Fruit fly (Drosophila melanogaster) whole organism, embryonic: ENCODE data around the gene Hmbs.

Source experiments
- Antp ChIP-seq: fragments of 200-800 bp; sonication (Bioruptor generic); optimal IDR thresholded peaks from 3 replicates; lab custom pipeline; 2016; ENCODE audit warnings: missing biosample characterization, missing genetic modification characterization
- Atf-2 ChIP-seq: fragments of 200-800 bp; sonication (Bioruptor generic); optimal IDR thresholded peaks from 2 replicates; lab custom pipeline; 2016; ENCODE audit warnings: missing biosample characterization, missing genetic modification characterization
- B-H1 ChIP-seq: fragments of 200-800 bp; sonication (Bioruptor generic); IDR thresholded peaks from 3 replicates; pipeline ENCODE4 v1.3.6; 2022; ENCODE audit warnings: missing biosample characterization, missing genetic modification characterization
- CG10979 ChIP-seq: fragments of 200-800 bp; sonication (Bioruptor generic); optimal IDR thresholded peaks from 2 replicates; lab custom pipeline; 2018; ENCODE audit warnings: missing biosample characterization, mild to moderate bottlenecking, missing genetic modification characterization, moderate library complexity
- CG11085 ChIP-seq: fragments of 200-800 bp; sonication (Bioruptor generic); IDR thresholded peaks from 2 replicates; pipeline ENCODE4 v1.3.6; 2022; ENCODE audit warnings: missing biosample characterization, missing genetic modification characterization
- CG12219 ChIP-seq: fragments of 200-800 bp; sonication (Bioruptor generic); optimal IDR thresholded peaks from 3 replicates; lab custom pipeline; 2018; ENCODE audit warnings: missing biosample characterization, mild to moderate bottlenecking, missing genetic modification characterization
- CG12391 ChIP-seq: fragments of 200-800 bp; sonication (Bioruptor generic); optimal IDR thresholded peaks from 3 replicates; lab custom pipeline; 2018; ENCODE audit warnings: missing biosample characterization, mild to moderate bottlenecking, missing genetic modification characterization, moderate library complexity
- CG13775 ChIP-seq: fragments of 200-800 bp; sonication (Bioruptor generic); optimal IDR thresholded peaks from 3 replicates; lab custom pipeline; 2017; ENCODE audit warnings: missing biosample characterization, mild to moderate bottlenecking, missing genetic modification characterization
- CG14014 ChIP-seq: fragments of 200-800 bp; sonication (Bioruptor generic); IDR thresholded peaks from 2 replicates; pipeline ENCODE4 v1.3.6; 2022; ENCODE audit warnings: missing biosample characterization, missing genetic modification characterization
- CG17385 ChIP-seq: fragments of 200-800 bp; sonication (Bioruptor generic); optimal IDR thresholded peaks from 3 replicates; lab custom pipeline; 2018; ENCODE audit warnings: missing biosample characterization, mild to moderate bottlenecking, missing genetic modification characterization
- CG2678 ChIP-seq: fragments of 200-800 bp; sonication (Bioruptor generic); optimal IDR thresholded peaks from 3 replicates; lab custom pipeline; 2019; ENCODE audit warnings: missing biosample characterization, mild to moderate bottlenecking, missing genetic modification characterization, moderate library complexity
- CG5180 ChIP-seq: fragments of 200-800 bp; sonication (Bioruptor generic); optimal IDR thresholded peaks from 3 replicates; lab custom pipeline; 2017; ENCODE audit warnings: missing biosample characterization, missing genetic modification characterization, mild to moderate bottlenecking, moderate library complexity, missing genetic modification reagents
- CG5245 ChIP-seq: fragments of 200-800 bp; sonication (Bioruptor generic); optimal IDR thresholded peaks from 3 replicates; lab custom pipeline; 2016; ENCODE audit warnings: missing biosample characterization, missing genetic modification characterization
- CG6683 ChIP-seq: fragments of 200-800 bp; sonication (Bioruptor generic); optimal IDR thresholded peaks from 2 replicates; lab custom pipeline; 2017; ENCODE audit warnings: missing biosample characterization, mild to moderate bottlenecking, missing genetic modification characterization, missing genetic modification reagents
- CG6854 ChIP-seq: fragments of 200-800 bp; sonication (Bioruptor generic); optimal IDR thresholded peaks from 3 replicates; lab custom pipeline; 2017; ENCODE audit warnings: missing biosample characterization, mild to moderate bottlenecking, missing genetic modification characterization
- CG7271 ChIP-seq: fragments of 200-800 bp; sonication (Bioruptor generic); optimal IDR thresholded peaks from 2 replicates; lab custom pipeline; 2018; ENCODE audit warnings: missing biosample characterization, mild to moderate bottlenecking, missing genetic modification characterization, moderate library complexity
- CG7786 ChIP-seq: fragments of 200-800 bp; sonication (Bioruptor generic); optimal IDR thresholded peaks from 2 replicates; lab custom pipeline; 2016; ENCODE audit warnings: missing biosample characterization, missing genetic modification characterization
- CG9437 ChIP-seq: fragments of 200-800 bp; sonication (Bioruptor generic); optimal IDR thresholded peaks from 2 replicates; lab custom pipeline; 2018; ENCODE audit warnings: missing biosample characterization, mild to moderate bottlenecking, missing genetic modification characterization
- CkIIα-i1 ChIP-seq: fragments of 200-800 bp; sonication (Bioruptor generic); IDR thresholded peaks from 2 replicates; pipeline ENCODE4 v1.3.6; 2022; ENCODE audit warnings: missing biosample characterization, missing genetic modification characterization
- Dref ChIP-seq: fragments of 200-800 bp; sonication (Bioruptor generic); IDR thresholded peaks from 2 replicates; pipeline ENCODE4 v1.3.6; 2022; ENCODE audit warnings: missing biosample characterization, missing genetic modification characterization
- E2f2 ChIP-seq: fragments of 200-800 bp; sonication (Bioruptor generic); IDR thresholded peaks from 2 replicates; pipeline ENCODE4 v1.3.6; 2022; ENCODE audit warnings: missing biosample characterization, missing genetic modification characterization
- Elba2 ChIP-seq: fragments of 200-800 bp; sonication (Bioruptor generic); optimal IDR thresholded peaks from 3 replicates; lab custom pipeline; 2016; ENCODE audit warnings: missing biosample characterization, missing genetic modification characterization
- HLH3B ChIP-seq: fragments of 200-800 bp; sonication (Bioruptor generic); IDR thresholded peaks from 2 replicates; pipeline ENCODE4 v1.3.6; 2022; ENCODE audit warnings: missing biosample characterization, missing genetic modification characterization
- HLH4C ChIP-seq: fragments of 200-800 bp; sonication (Bioruptor generic); IDR thresholded peaks from 3 replicates; pipeline ENCODE4 v1.3.6; 2022; ENCODE audit warnings: missing biosample characterization, missing genetic modification characterization; ENCODE audit not compliant: partially characterized antibody
- HLH54F ChIP-seq: fragments of 200-800 bp; sonication (Bioruptor generic); optimal IDR thresholded peaks from 3 replicates; lab custom pipeline; 2016; ENCODE audit warnings: missing biosample characterization, missing genetic modification characterization
- Lim3 ChIP-seq: fragments of 200-800 bp; sonication (Bioruptor generic); IDR thresholded peaks from 2 replicates; pipeline ENCODE4 v1.3.6; 2022; ENCODE audit warnings: missing biosample characterization, missing genetic modification characterization
- Vsx1 ChIP-seq: fragments of 200-800 bp; sonication (Bioruptor generic); optimal IDR thresholded peaks from 2 replicates; lab custom pipeline; 2017; ENCODE audit warnings: missing biosample characterization, mild to moderate bottlenecking, missing genetic modification characterization, missing genetic modification reagents
- ato ChIP-seq: fragments of 200-800 bp; sonication (Bioruptor generic); IDR thresholded peaks from 2 replicates; pipeline ENCODE4 v1.3.6; 2022; ENCODE audit warnings: missing biosample characterization, missing genetic modification characterization; ENCODE audit not compliant: partially characterized antibody
- bigmax ChIP-seq: fragments of 200-800 bp; sonication (Bioruptor generic); optimal IDR thresholded peaks from 2 replicates; lab custom pipeline; 2018; ENCODE audit warnings: missing biosample characterization, mild to moderate bottlenecking, missing genetic modification characterization
- bsh ChIP-seq, 2 experiments: fragments of 200-800 bp; sonication (Bioruptor generic); optimal IDR thresholded peaks; 2 replicates each; lab custom pipeline; 2017 to 2018; ENCODE audit warnings: mild to moderate bottlenecking in 2 of 2, missing biosample characterization in 2 of 2, missing genetic modification characterization in 2 of 2, moderate library complexity in 1 of 2
- corto ChIP-seq: fragments of 200-800 bp; sonication (Bioruptor generic); optimal IDR thresholded peaks from 2 replicates; lab custom pipeline; 2016; ENCODE audit warnings: missing biosample characterization, mild to moderate bottlenecking, missing genetic modification characterization, moderate library complexity
- dmrt99B ChIP-seq: fragments of 200-800 bp; sonication (Bioruptor generic); optimal IDR thresholded peaks from 2 replicates; lab custom pipeline; 2018; ENCODE audit warnings: missing biosample characterization, mild to moderate bottlenecking, missing genetic modification characterization, moderate library complexity
- fu2 ChIP-seq: fragments of 200-800 bp; sonication (Bioruptor generic); optimal IDR thresholded peaks from 2 replicates; lab custom pipeline; 2016; ENCODE audit warnings: missing biosample characterization, missing genetic modification characterization
- her ChIP-seq: fragments of 200-800 bp; sonication (Bioruptor generic); optimal IDR thresholded peaks from 2 replicates; lab custom pipeline; 2016; ENCODE audit warnings: missing biosample characterization, missing genetic modification characterization
- ind ChIP-seq: fragments of 200-800 bp; sonication (Bioruptor generic); optimal IDR thresholded peaks from 3 replicates; lab custom pipeline; 2016; ENCODE audit warnings: missing biosample characterization, missing genetic modification characterization
- jumu ChIP-seq: fragments of 200-800 bp; sonication (Bioruptor generic); optimal IDR thresholded peaks from 3 replicates; lab custom pipeline; 2016; ENCODE audit warnings: missing biosample characterization, missing genetic modification characterization
- knrl ChIP-seq: fragments of 200-800 bp; sonication (Bioruptor generic); IDR thresholded peaks from 3 replicates; pipeline ENCODE4 v1.3.6; 2022; ENCODE audit warnings: missing biosample characterization, missing genetic modification characterization; ENCODE audit not compliant: partially characterized antibody
- lov ChIP-seq, 2 experiments: fragments of 200-800 bp in 1 of 2; fragments of >200 bp in 1 of 2; sonication (Bioruptor generic) in 1 of 2; IDR thresholded peaks in 1 of 2; optimal IDR thresholded peaks in 1 of 2; 2 replicates in 1 of 2; 3 replicates in 1 of 2; pipeline versions ENCODE4 v1.3.6 to Lab custom; 2017 to 2022; ENCODE audit warnings: missing biosample characterization in 1 of 2, missing genetic modification characterization in 1 of 2
- mam ChIP-seq: fragments of 200-800 bp; sonication (Bioruptor generic); optimal IDR thresholded peaks from 3 replicates; lab custom pipeline; 2016; ENCODE audit warnings: missing biosample characterization, missing genetic modification characterization
- nau ChIP-seq: fragments of 200-800 bp; sonication (Bioruptor generic); optimal IDR thresholded peaks from 3 replicates; lab custom pipeline; 2017; ENCODE audit warnings: missing biosample characterization, mild to moderate bottlenecking, missing genetic modification characterization, missing genetic modification reagents
- pb ChIP-seq: fragments of 200-800 bp; sonication (Bioruptor generic); optimal IDR thresholded peaks from 3 replicates; lab custom pipeline; 2016; ENCODE audit warnings: missing biosample characterization, missing genetic modification characterization
- slbo ChIP-seq: fragments of 200-800 bp; sonication (Bioruptor generic); IDR thresholded peaks from 2 replicates; pipeline ENCODE4 v1.3.6; 2022; ENCODE audit warnings: missing biosample characterization, missing genetic modification characterization
- slou ChIP-seq: fragments of 200-800 bp; sonication (Bioruptor generic); optimal IDR thresholded peaks from 3 replicates; lab custom pipeline; 2016; ENCODE audit warnings: missing biosample characterization, missing genetic modification characterization
- sqz ChIP-seq: fragments of 200-800 bp; sonication (Bioruptor generic); optimal IDR thresholded peaks from 3 replicates; lab custom pipeline; 2018; ENCODE audit warnings: missing biosample characterization, mild to moderate bottlenecking, missing genetic modification characterization
- tna ChIP-seq: fragments of 200-800 bp; sonication (Bioruptor generic); IDR thresholded peaks from 2 replicates; pipeline ENCODE4 v1.3.6; 2022; ENCODE audit warnings: missing biosample characterization, missing genetic modification characterization; ENCODE audit not compliant: partially characterized antibody
- tup ChIP-seq: fragments of 200-800 bp; sonication (Bioruptor generic); optimal IDR thresholded peaks from 2 replicates; lab custom pipeline; 2016; ENCODE audit warnings: missing biosample characterization, mild to moderate bottlenecking, missing genetic modification characterization, moderate library complexity
- wek ChIP-seq: fragments of 200-800 bp; sonication (Bioruptor generic); optimal IDR thresholded peaks from 3 replicates; lab custom pipeline; 2018; ENCODE audit warnings: missing biosample characterization, mild to moderate bottlenecking, missing genetic modification characterization, moderate library complexity

Gene Hmbs

DNA sequence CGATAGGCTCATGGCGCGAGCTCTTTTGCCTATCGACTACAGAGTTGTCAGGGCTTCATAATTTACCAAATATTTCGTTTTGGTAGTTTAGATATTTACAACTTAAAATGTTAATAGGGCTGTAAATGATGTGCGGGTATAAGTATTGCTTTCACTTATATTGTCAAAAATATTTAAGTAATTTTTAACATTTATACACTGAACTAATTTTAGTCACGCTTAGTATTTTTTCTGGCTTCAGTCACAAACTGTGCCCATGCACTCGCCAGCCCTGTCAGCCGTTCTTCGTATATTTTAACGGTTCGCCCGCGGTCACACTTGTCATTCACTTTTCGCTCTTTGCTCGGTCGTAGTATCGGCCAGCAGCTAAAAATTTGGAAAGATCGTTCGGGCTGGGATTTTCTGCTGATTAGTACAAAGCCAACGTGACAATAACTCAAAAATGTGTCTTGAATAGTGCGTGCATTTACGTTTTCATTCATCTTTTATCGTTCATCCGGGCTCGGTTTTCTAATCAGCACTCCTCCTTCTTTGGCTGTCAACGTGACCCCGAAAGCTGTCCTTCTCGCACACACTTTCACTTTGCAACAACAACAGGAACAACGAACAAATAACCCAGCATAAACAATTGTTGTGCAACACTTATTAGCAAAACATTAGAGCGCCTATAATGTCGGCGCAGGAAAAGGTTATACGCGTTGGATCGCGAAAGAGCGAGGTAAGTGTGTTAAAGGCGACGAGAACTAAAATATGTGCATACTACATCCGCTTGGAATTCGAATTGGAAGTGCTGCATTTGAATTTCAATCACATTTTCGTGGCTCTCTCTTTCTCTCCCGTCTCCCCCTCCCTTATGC, at the start of gene Hmbs, which contains the start of gene CG2211 (continued):
- peak; percentile 77 for TF ChIP-seq E2f2 (GFP tag; lab: Robert Waterston, UW)
- peak; percentile 89 for TF ChIP-seq CG2678 (tag; lab: Kevin White, UChicago)
- peak; percentile 60 for TF ChIP-seq knrl
- TF ChIP-seq corto (GFP tag; lab: Kevin White, UChicago), result no peak
- peak; percentile 65 for TF ChIP-seq CG5180 (GFP tag; lab: Kevin White, UChicago)
- TF ChIP-seq bigmax, result no peak
- peak; percentile 80 for TF ChIP-seq B-H1 (GFP tag; lab: Robert Waterston, UW)
- peak; percentile 37; the same call in 1 of the 3 replicates for TF ChIP-seq HLH4C (GFP tag; lab: Robert Waterston, UW)
- peak; percentile 77 for TF ChIP-seq CG7271 (tag; lab: Kevin White, UChicago)
- TF ChIP-seq slbo (GFP tag; lab: Robert Waterston, UW), result peak; percentile 91
- TF ChIP-seq Lim3 (GFP tag; lab: Robert Waterston, UW), result no peak; the same call in 1 of the 2 replicates
- peak; percentile 23 for TF ChIP-seq Vsx1 (GFP tag; lab: Kevin White, UChicago)
- peak; percentile 18 for TF ChIP-seq pb (GFP tag; lab: Kevin White, UChicago)
- TF ChIP-seq CG9437 (GFP tag; lab: Kevin White, UChicago), result peak; percentile 34
- peak; percentile 83 for TF ChIP-seq CG10979
- peak; percentile 60 for TF ChIP-seq slou (GFP tag; lab: Kevin White, UChicago)
- TF ChIP-seq sqz (GFP tag; lab: Kevin White, UChicago), result no peak
- no peak for TF ChIP-seq tna (GFP tag; lab: Robert Waterston, UW)
- TF ChIP-seq Elba2 (GFP tag; lab: Kevin White, UChicago), result peak; percentile 84
- TF ChIP-seq CkIIα-i1 (GFP tag; lab: Robert Waterston, UW), result no peak
- peak; percentile 91 for TF ChIP-seq mam (GFP tag; lab: Kevin White, UChicago)
- peak; percentile 82 for TF ChIP-seq Antp (GFP tag; lab: Kevin White, UChicago)
- peak; percentile 87 for TF ChIP-seq CG14014 (GFP tag; lab: Robert Waterston, UW)
- TF ChIP-seq Dref (GFP tag; lab: Robert Waterston, UW), result peak; percentile 67
- peak; percentile 75 for TF ChIP-seq tup (GFP tag; lab: Kevin White, UChicago)
- TF ChIP-seq Atf-2 (GFP tag; lab: Kevin White, UChicago), result peak; percentile 82
- peak; percentile 67 for TF ChIP-seq CG17385 (GFP tag; lab: Kevin White, UChicago)
- TF ChIP-seq CG12391 (tag; lab: Kevin White, UChicago), result peak; percentile 94
- TF ChIP-seq CG13775, result peak; percentile 90
- TF ChIP-seq bsh (GFP tag; optimal IDR thresholded peaks at IDR 0.05; lab: Kevin White, UChicago), result peak in 1 of 2 experiments; percentile 82
- TF ChIP-seq dmrt99B (tag; lab: Kevin White, UChicago), result no peak
- peak; percentile 68 for TF ChIP-seq CG12219 (GFP tag; lab: Kevin White, UChicago)
- TF ChIP-seq HLH54F (GFP tag; lab: Kevin White, UChicago), result peak; percentile 93
- peak; percentile 80 for TF ChIP-seq CG11085 (GFP tag; lab: Robert Waterston, UW)
- TF ChIP-seq ind (GFP tag; lab: Kevin White, UChicago), result peak; percentile 92
- peak; percentile 84 for TF ChIP-seq jumu (GFP tag; lab: Kevin White, UChicago)
- peak; percentile 83 for TF ChIP-seq CG5245 (GFP tag; lab: Kevin White, UChicago)
- TF ChIP-seq her, result peak; percentile 4
- no peak for TF ChIP-seq lov (optimal IDR thresholded peaks at IDR 0.05; lab: Kevin White, UChicago)
- TF ChIP-seq lov (GFP tag; IDR thresholded peaks at IDR 0.05; lab: Robert Waterston, UW), result peak; percentile 65; the same call in 1 of the 3 replicates
- TF ChIP-seq fu2, result peak; percentile 84
- TF ChIP-seq wek, result peak; percentile 28
- peak; percentile 75 for TF ChIP-seq CG6683
- no peak for TF ChIP-seq ato (GFP tag; lab: Robert Waterston, UW)
- TF ChIP-seq CG6854 (GFP tag; lab: Kevin White, UChicago), result peak; percentile 64
- TF ChIP-seq HLH3B (GFP tag; lab: Robert Waterston, UW), result peak; percentile 84
- no peak for TF ChIP-seq nau
- peak; percentile 89 for TF ChIP-seq CG7786 (GFP tag; lab: Kevin White, UChicago)
